Fruit fly (Drosophila melanogaster): ENCODE measurements around the gene CIAPIN1.

Gene CIAPIN1

dm6 chr2L:15066141-15066540 is 27.5 kb upstream of the CIAPIN1 start (continued):
- TF ChIP-seq bcd (GFP tag; optimal IDR thresholded peaks at IDR 0.05) (no peak), Bteb2 (GFP tag; optimal IDR thresholded peaks at IDR 0.05) (no peak), CG8089 (GFP tag; optimal IDR thresholded peaks at IDR 0.05) (no peak), CG12219 (GFP tag; optimal IDR thresholded peaks at IDR 0.05) (no peak)

dm6 chr2L:15065663-15066062 is 27.0 kb upstream of the CIAPIN1 start:
- TF ChIP-seq CG8359 (GFP tag; optimal IDR thresholded peaks at IDR 0.05; ENCODE audit: borderline replicate concordance), result no peak
- no peak for TF ChIP-seq CG14965 (GFP tag; optimal IDR thresholded peaks at IDR 0.05; ENCODE audit: borderline replicate concordance)
- peak; percentile 62 for TF ChIP-seq CG10543 (GFP tag; optimal IDR thresholded peaks at IDR 0.05)
- peak; percentile 97 for TF ChIP-seq sug (tag; optimal IDR thresholded peaks at IDR 0.05)
- peak; percentile 22 for TF ChIP-seq ftz-f1 (GFP tag; optimal IDR thresholded peaks at IDR 0.05)
- no peak for TF ChIP-seq CG7372 (GFP tag; IDR thresholded peaks at IDR 0.05)
- 0 out of 2 replicates have a peak, but pooled peaks have one; percentile 4 for TF ChIP-seq CG42726 (GFP tag; IDR thresholded peaks at IDR 0.05; ENCODE audit: partially characterized antibody)
- TF ChIP-seq croc (GFP tag; conservative IDR thresholded peaks at IDR 0.05), result no peak
- peak; percentile 56 for TF ChIP-seq HmgZ (tag; optimal IDR thresholded peaks at IDR 0.05)
- no peak for TF ChIP-seq CG8290 (GFP tag; optimal IDR thresholded peaks at IDR 0.05)
- peak in 1 of 2 experiments; percentile 22 for TF ChIP-seq CG8290 (tag; optimal IDR thresholded peaks at IDR 0.05)
- no peak for TF ChIP-seq Chrac-16 (GFP tag; optimal IDR thresholded peaks at IDR 0.05)
- no peak for TF ChIP-seq CG2678 (tag; optimal IDR thresholded peaks at IDR 0.05)
- peak; percentile 24; the same call in 1 of the 2 replicates for TF ChIP-seq ttk (GFP tag; IDR thresholded peaks at IDR 0.05)
- 0 out of 3 replicates have a peak, but pooled peaks have one; percentile 17 for TF ChIP-seq Dbx (GFP tag; IDR thresholded peaks at IDR 0.05)
- TF ChIP-seq ranshi (GFP tag; IDR thresholded peaks at IDR 0.05), result no peak
- peak; percentile 26 for TF ChIP-seq pros (GFP tag; optimal IDR thresholded peaks at IDR 0.05)
- TF ChIP-seq cwo (GFP tag; optimal IDR thresholded peaks at IDR 0.05), result peak; percentile 17
- peak; percentile 8 for TF ChIP-seq lab (GFP tag; optimal IDR thresholded peaks at IDR 0.05)
- TF ChIP-seq CG3281 (GFP tag; optimal IDR thresholded peaks at IDR 0.05), result no peak
- peak; percentile 85 for TF ChIP-seq sd (tag; optimal IDR thresholded peaks at IDR 0.05)
- TF ChIP-seq Adf1 (GFP tag; IDR thresholded peaks at IDR 0.05), result peak; percentile 22; the same call in 1 of the 2 replicates
- TF ChIP-seq CG7745 (tag; optimal IDR thresholded peaks at IDR 0.05), result peak; percentile 5
- TF ChIP-seq tup (GFP tag; optimal IDR thresholded peaks at IDR 0.05), result no peak
- peak; percentile 4 for TF ChIP-seq CG15514 (GFP tag; optimal IDR thresholded peaks at IDR 0.05)
- TF ChIP-seq Gug (GFP tag; IDR thresholded peaks at IDR 0.05), result no peak
- 0 out of 3 replicates have a peak, but pooled peaks have one; percentile 33 for TF ChIP-seq Doc3 (GFP tag; IDR thresholded peaks at IDR 0.05; ENCODE audit: partially characterized antibody)
- peak; percentile 97 for TF ChIP-seq CG12769 (tag; optimal IDR thresholded peaks at IDR 0.05)
- TF ChIP-seq CG34376 (GFP tag; optimal IDR thresholded peaks at IDR 0.05), result peak; percentile 34
- no peak for TF ChIP-seq ab (GFP tag; optimal IDR thresholded peaks at IDR 0.05)
- peak; percentile 93 for TF ChIP-seq CG2199 (GFP tag; IDR thresholded peaks at IDR 0.05)
- peak; percentile 74 for TF ChIP-seq Med (GFP tag)
- no peak for TF ChIP-seq NK7.1 (GFP tag; optimal IDR thresholded peaks at IDR 0.05)
- TF ChIP-seq Tbp (GFP tag; optimal IDR thresholded peaks at IDR 0.05), result no peak
- TF ChIP-seq Abd-B (GFP tag; optimal IDR thresholded peaks at IDR 0.05), result no peak
- TF ChIP-seq Pdp1 (GFP tag; optimal IDR thresholded peaks at IDR 0.05), result peak in 1 of 2 experiments; percentile 72
- TF ChIP-seq crol (GFP tag; IDR thresholded peaks at IDR 0.05), result peak; percentile 95
- TF ChIP-seq grn (GFP tag; optimal IDR thresholded peaks at IDR 0.05), result peak; percentile 83
- no peak for TF ChIP-seq scrt (GFP tag; optimal IDR thresholded peaks at IDR 0.05)
- peak; percentile 54; the same call in 1 of the 3 replicates for TF ChIP-seq ci (GFP tag; IDR thresholded peaks at IDR 0.05)
- TF ChIP-seq mirr (GFP tag; optimal IDR thresholded peaks at IDR 0.05), result peak; percentile 85
- no peak for TF ChIP-seq B-H1 (GFP tag; IDR thresholded peaks at IDR 0.05)
- no peak for TF ChIP-seq CG17186 (GFP tag; optimal IDR thresholded peaks at IDR 0.05)
- no peak for TF ChIP-seq vvl (GFP tag; IDR thresholded peaks at IDR 0.05)
- TF ChIP-seq sim (GFP tag; IDR thresholded peaks at IDR 0.05), result no peak
